Worm (Caenorhabditis elegans): ENCODE measurements around the gene Y45G5AM.4.

DNA sequence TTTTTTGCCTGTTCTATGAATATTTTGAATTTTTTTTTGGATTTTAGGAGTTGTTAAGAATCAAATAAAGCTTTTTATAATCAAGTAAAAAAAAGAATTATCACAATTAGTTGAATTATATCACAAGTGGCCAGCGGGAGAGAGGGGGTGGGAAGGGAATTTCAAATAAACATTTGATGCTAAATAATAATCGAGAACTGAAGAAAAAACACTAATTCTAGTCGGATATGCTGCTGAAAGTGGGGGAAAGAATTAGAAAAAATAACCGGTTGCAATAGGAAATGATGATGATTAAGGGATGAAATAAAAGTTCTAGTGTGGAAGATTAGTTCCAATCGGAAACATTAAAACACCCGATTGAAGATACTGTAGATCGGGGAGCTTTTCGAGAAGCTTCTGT, 18.2 kb downstream of the Y45G5AM.4 start:
- TF ChIP-seq flt-1 (GFP tag; IDR thresholded peaks at IDR 0.05): no peak
- no peak for TF ChIP-seq ama-1 (optimal IDR thresholded peaks at IDR 0.05)
- no peak for TF ChIP-seq ets-7 (tag; optimal IDR thresholded peaks at IDR 0.05)
- no peak for TF ChIP-seq tbx-11 (GFP tag; IDR thresholded peaks at IDR 0.05)
- TF ChIP-seq ceh-13 (GFP tag; optimal IDR thresholded peaks at IDR 0.05): no peak
- no peak for TF ChIP-seq hmg-4 (GFP tag; optimal IDR thresholded peaks at IDR 0.05)
- no peak for TF ChIP-seq hnd-1 (tag; optimal IDR thresholded peaks at IDR 0.05)

All from whole organism, early embryonic.